Fruit fly (Drosophila melanogaster) whole organism, wandering third instar larva: ENCODE results near the gene CG8664.

Source experiments
- CG9705 ChIP-seq: fragments of 200-800 bp; sonication (Bioruptor generic); optimal IDR thresholded peaks from 2 replicates; lab custom pipeline; 2018; ENCODE audit warnings: missing biosample characterization, mild to moderate bottlenecking, missing genetic modification characterization
- CrebA ChIP-seq: fragments of 200-800 bp; sonication (Bioruptor generic); optimal IDR thresholded peaks from 2 replicates; lab custom pipeline; 2016; ENCODE audit warnings: missing biosample characterization, mild to moderate bottlenecking, missing genetic modification characterization, borderline replicate concordance
- GATAd ChIP-seq: sonication (Bioruptor generic); optimal IDR thresholded peaks from 2 replicates; lab custom pipeline; 2016; ENCODE audit warnings: missing biosample characterization, missing genetic modification characterization
- HLH106 ChIP-seq: fragments of 200-800 bp; optimal IDR thresholded peaks from 3 replicates; lab custom pipeline; 2019; ENCODE audit warnings: missing biosample characterization, mild to moderate bottlenecking, missing genetic modification characterization, moderate library complexity
- Hnf4 ChIP-seq: fragments of 200-800 bp; sonication (Bioruptor generic); optimal IDR thresholded peaks from 2 replicates; lab custom pipeline; 2016; ENCODE audit warnings: missing biosample characterization, mild to moderate bottlenecking, missing genetic modification characterization
- Hr78 ChIP-seq: fragments of >200 bp; optimal IDR thresholded peaks from 2 replicates; lab custom pipeline; 2017; ENCODE audit warnings: missing biosample characterization, missing genetic modification characterization
- Hr83 ChIP-seq: fragments of 200-300 bp; sonication (Bioruptor generic); optimal IDR thresholded peaks from 2 replicates; lab custom pipeline; 2016; ENCODE audit warnings: missing biosample characterization, mild to moderate bottlenecking, missing genetic modification characterization, moderate library complexity; ENCODE audit not compliant: poor library complexity, severe bottlenecking
- Jra ChIP-seq: sonication (Bioruptor generic); optimal IDR thresholded peaks from 2 replicates; lab custom pipeline; 2016; ENCODE audit warnings: missing biosample characterization, missing genetic modification characterization
- Mio ChIP-seq: sonication (Bioruptor generic); optimal IDR thresholded peaks from 2 replicates; lab custom pipeline; 2016; ENCODE audit warnings: missing biosample characterization, missing genetic modification characterization
- Myc ChIP-seq: fragments of >200 bp; optimal IDR thresholded peaks from 2 replicates; lab custom pipeline; 2017
- N ChIP-seq: fragments of >200 bp; optimal IDR thresholded peaks from 2 replicates; lab custom pipeline; 2018; ENCODE audit warnings: missing biosample characterization, missing external identifiers, missing genetic modification characterization
- OdsH ChIP-seq: fragments of 200-800 bp; sonication (Bioruptor generic); optimal IDR thresholded peaks from 2 replicates; lab custom pipeline; 2016; ENCODE audit warnings: missing biosample characterization, mild to moderate bottlenecking, missing genetic modification characterization
- Rel ChIP-seq, 2 experiments: fragments of 200-800 bp; sonication (Bioruptor generic) in 1 of 2; optimal IDR thresholded peaks; 2 replicates in 1 of 2; 3 replicates in 1 of 2; lab custom pipeline; 2016 to 2019; ENCODE audit warnings: mild to moderate bottlenecking in 2 of 2, missing biosample characterization in 2 of 2, missing genetic modification characterization in 2 of 2, moderate library complexity in 1 of 2
- Sp1 ChIP-seq: fragments of 200-800 bp; sonication (Bioruptor generic); optimal IDR thresholded peaks from 3 replicates; lab custom pipeline; 2019; ENCODE audit warnings: missing biosample characterization, mild to moderate bottlenecking, missing genetic modification characterization, moderate library complexity
- Vsx2 ChIP-seq: fragments of 200-300, 225-300 bp; sonication (Bioruptor generic); optimal IDR thresholded peaks from 2 replicates; lab custom pipeline; 2018; ENCODE audit warnings: missing biosample characterization, missing genetic modification characterization; ENCODE audit not compliant: partially characterized antibody
- br ChIP-seq: fragments of 200-800 bp; sonication (Bioruptor generic); optimal IDR thresholded peaks from 2 replicates; lab custom pipeline; 2016; ENCODE audit warnings: missing biosample characterization, missing genetic modification characterization
- brk ChIP-seq: fragments of 200-800 bp; sonication (Bioruptor generic); optimal IDR thresholded peaks from 2 replicates; lab custom pipeline; 2016; ENCODE audit warnings: missing biosample characterization, mild to moderate bottlenecking, missing genetic modification characterization
- dl ChIP-seq, 2 experiments: fragments of 175-275, 200-275 bp in 1 of 2; fragments of 200-275 bp in 1 of 2; sonication (Bioruptor generic); optimal IDR thresholded peaks; lab custom pipeline; 2018; ENCODE audit warnings: mild to moderate bottlenecking in 2 of 2, missing biosample characterization in 2 of 2, missing genetic modification characterization in 2 of 2, moderate library complexity in 2 of 2; ENCODE audit not compliant: partially characterized antibody in 2 of 2, insufficient read depth in 1 of 2
- dsf ChIP-seq: sonication (Bioruptor generic); optimal IDR thresholded peaks from 2 replicates; lab custom pipeline; 2016; ENCODE audit warnings: missing biosample characterization, missing genetic modification characterization, borderline replicate concordance
- ey ChIP-seq: fragments of 200-800 bp; sonication (Bioruptor generic); optimal IDR thresholded peaks from 2 replicates; lab custom pipeline; 2016; ENCODE audit warnings: missing biosample characterization, missing genetic modification characterization
- foxo ChIP-seq, 2 experiments: fragments of 200-800 bp; sonication (Bioruptor generic); optimal IDR thresholded peaks; 2 replicates in 1 of 2; 3 replicates in 1 of 2; lab custom pipeline; 2016 to 2017; ENCODE audit warnings: missing biosample characterization in 2 of 2, missing genetic modification characterization in 2 of 2
- fru ChIP-seq: fragments of 200-800 bp; sonication (Bioruptor generic); optimal IDR thresholded peaks from 3 replicates; lab custom pipeline; 2016; ENCODE audit warnings: missing biosample characterization, mild to moderate bottlenecking, missing genetic modification characterization
- h ChIP-seq: fragments of 200-800 bp; sonication (Bioruptor generic); optimal IDR thresholded peaks from 3 replicates; lab custom pipeline; 2016; ENCODE audit warnings: missing biosample characterization, mild to moderate bottlenecking, missing genetic modification characterization
- lola ChIP-seq: fragments of >200 bp; optimal IDR thresholded peaks from 2 replicates; lab custom pipeline; 2017; ENCODE audit warnings: missing biosample characterization, missing genetic modification characterization
- pan ChIP-seq: fragments of >200 bp; optimal IDR thresholded peaks from 2 replicates; lab custom pipeline; 2017
- psq ChIP-seq: fragments of 200-800 bp; sonication (Bioruptor generic); optimal IDR thresholded peaks from 3 replicates; lab custom pipeline; 2017; ENCODE audit warnings: missing biosample characterization, mild to moderate bottlenecking, missing genetic modification characterization, moderate library complexity
- sage ChIP-seq: fragments of 200-800 bp; sonication (Bioruptor generic); optimal IDR thresholded peaks from 2 replicates; lab custom pipeline; 2016; ENCODE audit warnings: missing biosample characterization, mild to moderate bottlenecking, missing genetic modification characterization
- tai ChIP-seq: sonication (Bioruptor generic); optimal IDR thresholded peaks from 2 replicates; lab custom pipeline; 2016; ENCODE audit warnings: missing biosample characterization, missing genetic modification characterization
- usp ChIP-seq: fragments of >200 bp; optimal IDR thresholded peaks from 2 replicates; lab custom pipeline; 2017; ENCODE audit warnings: missing biosample characterization, missing genetic modification characterization
- woc ChIP-seq: sonication (Bioruptor generic); optimal IDR thresholded peaks from 2 replicates; lab custom pipeline; 2016; ENCODE audit warnings: missing biosample characterization, mild to moderate bottlenecking, missing genetic modification characterization

Gene CG8664

DNA sequence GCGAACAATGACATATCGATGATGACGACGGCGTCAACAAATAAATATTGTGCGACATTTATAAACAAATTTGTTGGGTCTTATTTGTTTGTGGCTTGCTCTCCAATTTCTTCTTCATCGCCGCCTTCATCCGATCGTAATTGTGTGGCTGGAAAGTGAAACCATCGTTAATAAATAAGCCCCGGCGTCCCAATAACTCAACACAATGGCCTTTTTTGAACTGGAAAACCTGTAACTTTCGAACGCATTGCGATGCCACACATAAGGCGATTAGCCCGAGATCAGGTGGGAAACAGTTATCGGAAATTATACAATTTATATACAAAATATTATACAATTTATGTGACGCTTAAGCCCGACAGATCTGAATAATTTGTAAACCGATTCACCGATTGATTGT lies 46.1 kb downstream of the CG8664 start:
- no peak for TF ChIP-seq Myc (lab: Kevin White, UChicago)
- no peak for TF ChIP-seq foxo (GFP tag; optimal IDR thresholded peaks at IDR 0.05; lab: Kevin White, UChicago)
- no peak for TF ChIP-seq Vsx2 (GFP tag; lab: Kevin White, UChicago)
- no peak for TF ChIP-seq brk
- no peak for TF ChIP-seq N
- no peak for TF ChIP-seq psq (GFP tag; lab: Kevin White, UChicago)
- TF ChIP-seq br, result no peak
- no peak for TF ChIP-seq dsf (GFP tag; lab: Kevin White, UChicago)
- no peak for TF ChIP-seq Hr83
- TF ChIP-seq usp (GFP tag; lab: Kevin White, UChicago), result no peak

DNA sequence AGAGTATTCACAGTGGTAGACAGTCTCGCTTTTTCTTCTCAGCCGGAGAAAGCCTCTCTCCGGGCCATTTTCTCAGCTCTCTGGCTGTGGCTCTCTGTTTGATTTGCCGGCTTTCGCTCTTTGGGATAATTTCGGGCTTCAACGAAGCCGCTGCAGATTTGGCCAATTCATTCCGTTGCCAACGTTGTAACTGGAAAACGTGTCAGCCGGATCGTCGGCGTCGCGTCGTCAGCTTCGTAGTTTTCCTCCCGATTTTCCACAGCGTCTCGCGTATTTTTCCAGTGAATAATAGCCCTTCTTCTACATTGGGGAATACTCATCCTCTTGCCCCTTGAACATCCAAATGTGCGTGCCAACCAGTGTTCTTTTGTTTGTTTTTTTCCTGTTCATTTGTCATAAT lies 49.9 kb downstream of the CG8664 start, which contains the start of gene f:
Gene f (plus strand): TSS at position 301 of the 400 bp plus-strand sequence.
- TF ChIP-seq N (no peak), Hr83 (no peak), Sp1 (GFP tag; lab: Kevin White, UChicago) (no peak), HLH106 (tag; lab: Kevin White, UChicago) (no peak), Mio (GFP tag; lab: Kevin White, UChicago) (no peak), CG9705 (GFP tag; lab: Kevin White, UChicago) (no peak), brk (no peak), ey (no peak), Jra (GFP tag; lab: Kevin White, UChicago) (no peak), foxo (GFP tag; optimal IDR thresholded peaks at IDR 0.05; lab: Kevin White, UChicago) (no peak), h (GFP tag; lab: Kevin White, UChicago) (no peak), Myc (lab: Kevin White, UChicago) (no peak), OdsH (GFP tag; lab: Kevin White, UChicago) (no peak), pan (no peak), GATAd (no peak)
- TF ChIP-seq, all 38 proteins: peak for 0

DNA sequence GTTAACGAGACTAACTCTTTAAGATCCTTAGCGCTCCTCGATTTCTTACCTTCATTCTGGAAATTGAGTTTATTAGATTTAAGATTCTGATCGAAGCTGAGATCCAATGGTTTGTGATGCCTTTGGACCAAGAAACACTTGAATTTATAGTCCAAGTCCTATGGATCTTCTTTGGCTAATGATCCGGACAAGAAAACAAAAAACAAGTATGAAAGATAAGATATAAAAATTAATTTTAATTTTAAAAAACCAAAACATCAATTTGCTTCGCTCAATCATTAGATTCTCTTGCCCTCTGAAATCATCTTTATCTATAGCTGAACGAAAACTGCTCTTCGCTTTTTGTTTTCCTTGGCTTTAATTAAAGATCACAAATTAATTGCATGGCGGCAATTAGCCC lies 51.6 kb downstream of the CG8664 start, which contains the start of gene CG10597:
Gene CG10597 (minus strand): TSS at position 101 of the 400 bp plus-strand sequence.
- TF ChIP-seq Rel (GFP tag; optimal IDR thresholded peaks at IDR 0.05; lab: Kevin White, UChicago) (no peak), Rel (tag; optimal IDR thresholded peaks at IDR 0.05; lab: Kevin White, UChicago) (no peak), CrebA (GFP tag; lab: Kevin White, UChicago) (no peak), tai (GFP tag; lab: Kevin White, UChicago) (no peak), Jra (GFP tag; lab: Kevin White, UChicago) (no peak), dsf (GFP tag; lab: Kevin White, UChicago) (no peak), OdsH (GFP tag; lab: Kevin White, UChicago) (no peak), Mio (GFP tag; lab: Kevin White, UChicago) (no peak), Hr78 (GFP tag; lab: Kevin White, UChicago) (no peak), sage (GFP tag; lab: Kevin White, UChicago) (no peak), h (GFP tag; lab: Kevin White, UChicago) (no peak), Hnf4 (GFP tag; lab: Kevin White, UChicago) (no peak), woc (no peak), lola (no peak), Hr83 (no peak), fru (GFP tag; lab: Kevin White, UChicago) (no peak), dl (GFP tag; optimal IDR thresholded peaks at IDR 0.05; lab: Kevin White, UChicago; ENCODE audit: insufficient read depth in 1 of 2, partially characterized antibody in 2 of 2) (no peak), br (no peak), pan (no peak), psq (GFP tag; lab: Kevin White, UChicago) (no peak), usp (GFP tag; lab: Kevin White, UChicago) (no peak)
